Worm (Caenorhabditis elegans): ENCODE measurements around the gene K07E3.9.

DNA sequence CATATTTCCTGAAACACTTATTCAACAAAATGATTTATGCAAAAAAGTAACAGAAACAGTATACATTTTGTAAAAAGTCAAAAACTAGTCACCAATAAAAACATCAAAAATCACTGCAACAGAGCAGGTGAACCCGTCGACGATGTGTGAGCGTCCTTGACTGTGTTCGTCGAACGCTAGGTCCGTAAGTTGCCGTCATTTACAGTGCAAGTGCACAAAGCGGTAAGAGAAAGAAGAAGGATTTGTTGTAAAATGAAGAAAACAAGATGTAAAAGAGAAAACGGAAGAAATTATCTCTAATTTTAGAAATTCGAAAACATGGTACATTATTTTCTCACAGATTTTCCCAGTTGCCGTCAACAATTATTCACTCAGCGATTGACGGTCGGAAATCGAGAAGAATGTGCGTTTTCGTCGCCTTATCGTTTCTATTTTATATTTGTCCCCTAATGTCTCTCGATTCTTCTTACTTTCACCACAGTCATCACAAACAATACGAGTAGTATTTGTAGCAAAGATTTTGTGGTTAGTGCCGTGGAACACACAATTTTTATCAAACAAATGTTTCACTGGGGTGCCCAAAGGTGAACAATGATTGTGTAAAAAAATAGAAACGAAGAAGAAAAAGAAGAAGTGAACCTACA, 18.6 kb upstream of the K07E3.9 start:
- TF ChIP-seq cog-1 (tag; optimal IDR thresholded peaks at IDR 0.05), result no peak
- no peak for TF ChIP-seq klf-2 (GFP tag; conservative IDR thresholded peaks at IDR 0.05)
